Worm (Caenorhabditis elegans): ENCODE measurements around the gene F01G4.6.

DNA sequence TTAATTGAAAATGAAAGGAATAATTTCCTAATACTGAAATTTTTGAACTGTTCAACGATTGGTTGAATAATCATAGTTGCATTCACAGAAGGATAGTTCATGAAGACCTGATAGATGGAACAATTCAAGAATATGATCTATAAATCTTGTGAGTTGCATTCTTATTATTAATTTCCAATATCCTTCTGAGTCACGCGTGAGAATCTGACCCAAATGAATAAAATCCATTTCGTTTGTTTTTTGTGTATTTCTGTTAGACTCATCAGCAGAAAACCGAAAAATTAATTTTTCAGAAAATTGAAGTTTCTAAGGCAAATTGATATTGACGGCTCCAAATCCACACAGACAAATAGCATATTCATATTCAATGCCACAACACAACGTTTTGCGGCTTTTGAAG lies 40.1 kb upstream of the F01G4.6 start, which contains the start of gene fbxb-79:
- TF ChIP-seq nhr-12 (tag; optimal IDR thresholded peaks at IDR 0.05), result no peak
- TF ChIP-seq sptf-1 (tag; optimal IDR thresholded peaks at IDR 0.05), result no peak
- no peak for TF ChIP-seq nhr-237 (tag; optimal IDR thresholded peaks at IDR 0.05)
- TF ChIP-seq mls-2 (tag; optimal IDR thresholded peaks at IDR 0.05), result no peak
- TF ChIP-seq unc-39 (tag; optimal IDR thresholded peaks at IDR 0.05), result no peak
- no peak for TF ChIP-seq lsy-2 (tag; optimal IDR thresholded peaks at IDR 0.05)
- TF ChIP-seq mab-5 (tag; optimal IDR thresholded peaks at IDR 0.05), result no peak
- TF ChIP-seq blmp-1 (tag; optimal IDR thresholded peaks at IDR 0.05), result no peak
- TF ChIP-seq ztf-11 (tag; optimal IDR thresholded peaks at IDR 0.05), result no peak
- no peak for TF ChIP-seq nhr-28 (tag; optimal IDR thresholded peaks at IDR 0.05)
- TF ChIP-seq elt-3 (tag; optimal IDR thresholded peaks at IDR 0.05), result no peak
- TF ChIP-seq mep-1 (tag; optimal IDR thresholded peaks at IDR 0.05), result no peak
- no peak for TF ChIP-seq tbx-8 (GFP tag; optimal IDR thresholded peaks at IDR 0.05)

All from whole organism, mixed stage, embryonic.